Worm (Caenorhabditis elegans) whole organism, early embryonic: ENCODE data around the gene inso-1.

Experiments
- aly-1 ChIP-seq: sonication (generic microtip); optimal IDR thresholded peaks from 2 replicates; lab custom pipeline; 2016; ENCODE audit warnings: missing genetic modification characterization, missing compliant biosample characterization
- ama-1 ChIP-seq: fragments of 150-350 bp; optimal IDR thresholded peaks from 2 replicates; lab custom pipeline; 2014
- ceh-13 ChIP-seq: fragments of 200-800 bp; sonication (Bioruptor generic); optimal IDR thresholded peaks from 2 replicates; lab custom pipeline; 2018; ENCODE audit warnings: mild to moderate bottlenecking, missing genetic modification characterization, missing compliant biosample characterization
- ceh-36 ChIP-seq: sonication (generic microtip); optimal IDR thresholded peaks from 2 replicates; lab custom pipeline; 2016; ENCODE audit warnings: missing genetic modification characterization, inconsistent platforms, missing compliant biosample characterization
- ets-7 ChIP-seq: sonication (generic microtip); optimal IDR thresholded peaks from 2 replicates; lab custom pipeline; 2016; ENCODE audit warnings: missing genotype, missing genetic modification characterization, missing compliant biosample characterization
- flt-1 ChIP-seq: fragments of 200-800 bp; sonication (Bioruptor generic); IDR thresholded peaks from 2 replicates; pipeline ENCODE4 v1.3.6; 2022; ENCODE audit warnings: missing genetic modification characterization, missing compliant biosample characterization
- hmg-4 ChIP-seq: fragments of 200-800 bp; sonication (Bioruptor generic); optimal IDR thresholded peaks from 2 replicates; lab custom pipeline; 2018; ENCODE audit warnings: mild to moderate bottlenecking, missing genetic modification characterization, missing compliant biosample characterization
- hnd-1 ChIP-seq: sonication (generic microtip); optimal IDR thresholded peaks from 2 replicates; lab custom pipeline; 2016; ENCODE audit warnings: missing genetic modification characterization, missing compliant biosample characterization
- scrt-1 ChIP-seq: fragments of 200-800 bp; sonication (Bioruptor generic); IDR thresholded peaks from 2 replicates; pipeline ENCODE4 v1.3.6; 2022; ENCODE audit warnings: missing genetic modification characterization, missing compliant biosample characterization
- sea-1 ChIP-seq: fragments of 200-800 bp; sonication (Bioruptor generic); conservative IDR thresholded peaks from 2 replicates; pipeline ENCODE4 v1.3.6; 2022; ENCODE audit warnings: missing genetic modification characterization, missing compliant biosample characterization
- tbx-11 ChIP-seq: fragments of 200-800 bp; sonication (Bioruptor generic); IDR thresholded peaks from 2 replicates; pipeline ENCODE4 v1.3.6; 2022; ENCODE audit warnings: missing genetic modification characterization, missing compliant biosample characterization
- tbx-37 ChIP-seq: fragments of 200-800 bp; sonication (Bioruptor generic); conservative IDR thresholded peaks from 2 replicates; pipeline ENCODE4 v1.3.6; 2022; ENCODE audit warnings: missing genetic modification reagents, missing genetic modification characterization, missing compliant biosample characterization
- tra-4 ChIP-seq: sonication (generic microtip); optimal IDR thresholded peaks from 2 replicates; lab custom pipeline; 2017; ENCODE audit warnings: missing genetic modification characterization, missing compliant biosample characterization

DNA sequence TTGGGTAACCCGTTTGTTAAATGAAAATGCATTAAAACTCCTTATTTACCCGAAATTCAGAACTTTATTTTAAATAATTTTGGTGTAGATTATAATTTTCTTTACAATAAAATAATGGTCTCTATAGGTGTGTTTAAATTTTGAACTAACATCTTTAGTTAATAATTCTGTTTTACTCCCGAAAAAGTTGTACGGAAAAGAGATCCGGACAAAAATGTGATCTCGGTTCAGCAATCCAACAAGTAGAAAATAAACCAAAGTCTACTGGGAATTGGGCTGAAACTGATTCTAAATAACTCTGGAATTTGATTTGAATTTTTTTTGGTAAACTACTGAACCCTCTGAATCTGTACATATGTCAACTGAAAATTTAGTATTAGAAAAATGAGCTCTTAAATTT is 4.2 kb upstream of the inso-1 start:
- TF ChIP-seq ets-7 (tag; lab: Kevin White, UChicago) (no peak), ama-1 (lab: Kevin White, UChicago) (no peak), ceh-13 (GFP tag; lab: Kevin White, UChicago) (no peak), aly-1 (no peak), tra-4 (tag; lab: Kevin White, UChicago) (no peak), scrt-1 (GFP tag; lab: Robert Waterston, UW) (no peak), hmg-4 (GFP tag; lab: Kevin White, UChicago) (no peak), flt-1 (GFP tag; lab: Robert Waterston, UW) (no peak), sea-1 (GFP tag; lab: Robert Waterston, UW) (no peak), ceh-36 (tag; lab: Kevin White, UChicago) (no peak), hnd-1 (tag; lab: Kevin White, UChicago) (no peak), tbx-11 (GFP tag; lab: Robert Waterston, UW) (no peak), tbx-37 (no peak)
